Worm (Caenorhabditis elegans): ENCODE data around the gene srz-90.

srz-90 gene

ce11 chrV:17552759-17553158, 24.9 kb downstream of the srz-90 start, which contains the start of gene C38D9.8:
Gene C38D9.8, minus strand, starts transcription at chrV:17552859.
- TF ChIP-seq ham-2 (GFP tag; optimal IDR thresholded peaks at IDR 0.05) (no peak), ceh-83 (GFP tag; optimal IDR thresholded peaks at IDR 0.05) (no peak), ceh-43 (GFP tag; optimal IDR thresholded peaks at IDR 0.05) (no peak), blmp-1 (tag; optimal IDR thresholded peaks at IDR 0.05) (no peak), ztf-11 (tag; optimal IDR thresholded peaks at IDR 0.05) (no peak), zip-8 (tag; optimal IDR thresholded peaks at IDR 0.05) (no peak), cnd-1 (tag; optimal IDR thresholded peaks at IDR 0.05) (no peak), nhr-237 (tag; optimal IDR thresholded peaks at IDR 0.05) (no peak), unc-120 (tag; optimal IDR thresholded peaks at IDR 0.05; ENCODE audit: poor library complexity, severe bottlenecking) (no peak), bed-3 (GFP tag; optimal IDR thresholded peaks at IDR 0.05) (no peak), elt-1 (tag; optimal IDR thresholded peaks at IDR 0.05; ENCODE audit: borderline replicate concordance, insufficient read depth) (no peak), sem-2 (GFP tag; optimal IDR thresholded peaks at IDR 0.05) (no peak), mls-2 (tag; optimal IDR thresholded peaks at IDR 0.05) (no peak), flh-1 (GFP tag; optimal IDR thresholded peaks at IDR 0.05) (no peak), lin-13 (tag; optimal IDR thresholded peaks at IDR 0.05) (no peak)

- TF ChIP-seq ces-1 (GFP tag; optimal IDR thresholded peaks at IDR 0.05) (no peak), nhr-76 (tag; optimal IDR thresholded peaks at IDR 0.05) (no peak), unc-39 (tag; optimal IDR thresholded peaks at IDR 0.05) (no peak), mls-2 (tag; optimal IDR thresholded peaks at IDR 0.05) (no peak), mab-5 (tag; optimal IDR thresholded peaks at IDR 0.05) (no peak), lsy-2 (tag; optimal IDR thresholded peaks at IDR 0.05) (no peak), pha-4 (tag; optimal IDR thresholded peaks at IDR 0.05) (no peak), mep-1 (tag; optimal IDR thresholded peaks at IDR 0.05) (no peak)
Measured at ce11 chrV:17558377-17558776, 30.5 kb downstream of the srz-90 start, which contains the start of gene fbxa-174. Gene fbxa-174, minus strand, starts transcription at chrV:17558477.

- TF ChIP-seq bed-3 (GFP tag; optimal IDR thresholded peaks at IDR 0.05), result no peak
- no peak for TF ChIP-seq zip-8 (tag; optimal IDR thresholded peaks at IDR 0.05)
- no peak for TF ChIP-seq pha-4 (tag; optimal IDR thresholded peaks at IDR 0.05)
- TF ChIP-seq sptf-1 (tag; optimal IDR thresholded peaks at IDR 0.05), result no peak
- TF ChIP-seq ces-1 (GFP tag; optimal IDR thresholded peaks at IDR 0.05), result no peak
- TF ChIP-seq ham-2 (GFP tag; optimal IDR thresholded peaks at IDR 0.05), result no peak
Measured at ce11 chrV:17558946-17559345, 31.1 kb downstream of the srz-90 start, which contains the start of gene fbxa-172. Gene fbxa-172, plus strand, starts transcription at chrV:17559246.

ce11 chrV:17565903-17566302, 38.1 kb downstream of the srz-90 start, which contains the start of gene fbxa-171:
Gene fbxa-171, minus strand, starts transcription at chrV:17566003.
- no peak for TF ChIP-seq sem-2 (GFP tag; optimal IDR thresholded peaks at IDR 0.05)
- no peak for TF ChIP-seq nhr-76 (tag; optimal IDR thresholded peaks at IDR 0.05)
- no peak for TF ChIP-seq cnd-1 (tag; optimal IDR thresholded peaks at IDR 0.05)
- no peak for TF ChIP-seq M03D4.4 (tag; optimal IDR thresholded peaks at IDR 0.05)
- no peak for TF ChIP-seq unc-120 (tag; optimal IDR thresholded peaks at IDR 0.05; ENCODE audit: poor library complexity, severe bottlenecking)
- TF ChIP-seq unc-62 (GFP tag; optimal IDR thresholded peaks at IDR 0.05), result no peak

- TF ChIP-seq M03D4.4 (tag; optimal IDR thresholded peaks at IDR 0.05) (no peak), sptf-1 (tag; optimal IDR thresholded peaks at IDR 0.05) (no peak), ceh-83 (GFP tag; optimal IDR thresholded peaks at IDR 0.05) (no peak), unc-120 (tag; optimal IDR thresholded peaks at IDR 0.05; ENCODE audit: poor library complexity, severe bottlenecking) (no peak), hlh-1 (tag; optimal IDR thresholded peaks at IDR 0.05) (no peak), blmp-1 (tag; optimal IDR thresholded peaks at IDR 0.05) (no peak), ztf-11 (tag; optimal IDR thresholded peaks at IDR 0.05) (no peak), pha-4 (tag; optimal IDR thresholded peaks at IDR 0.05) (no peak), tbx-8 (GFP tag; optimal IDR thresholded peaks at IDR 0.05) (no peak), ceh-39 (tag; optimal IDR thresholded peaks at IDR 0.05) (no peak), unc-62 (GFP tag; optimal IDR thresholded peaks at IDR 0.05) (no peak)
Measured at ce11 chrV:17566850-17567249, 39.0 kb downstream of the srz-90 start, which contains the start of gene C38D9.2. Gene C38D9.2, plus strand, starts transcription at chrV:17567150.

Data from whole organism, mixed stage, embryonic.